Fruit fly (Drosophila melanogaster) whole organism, embryonic: ENCODE measurements around the gene CG5157.

ENCODE experiments used
- CG10543 ChIP-seq: fragments of 200-800 bp; sonication (Bioruptor generic); optimal IDR thresholded peaks from 3 replicates; lab custom pipeline; 2017; ENCODE audit warnings: missing biosample characterization, mild to moderate bottlenecking, missing genetic modification characterization, moderate library complexity
- CG11560 ChIP-seq: fragments of 200-800 bp; sonication (Bioruptor generic); IDR thresholded peaks from 3 replicates; pipeline ENCODE4 v1.3.6; 2022; ENCODE audit warnings: missing biosample characterization, missing genetic modification characterization
- CG12744 ChIP-seq: fragments of 200-800 bp; sonication (Bioruptor generic); optimal IDR thresholded peaks from 2 replicates; lab custom pipeline; 2016; ENCODE audit warnings: missing biosample characterization, missing genetic modification characterization
- CG13123 ChIP-seq: fragments of 200-800 bp; sonication (Bioruptor generic); optimal IDR thresholded peaks from 2 replicates; lab custom pipeline; 2016; ENCODE audit warnings: missing biosample characterization, missing genetic modification characterization
- CG1603 ChIP-seq: fragments of 200-800 bp; sonication (Bioruptor generic); optimal IDR thresholded peaks from 2 replicates; lab custom pipeline; 2019; ENCODE audit warnings: missing biosample characterization, mild to moderate bottlenecking, missing genetic modification characterization, moderate library complexity
- CG16863 ChIP-seq: fragments of 200-800 bp; sonication (Bioruptor generic); optimal IDR thresholded peaks from 3 replicates; lab custom pipeline; 2016; ENCODE audit warnings: missing biosample characterization, missing genetic modification characterization
- CG17359 ChIP-seq: fragments of 200-800 bp; sonication (Bioruptor generic); optimal IDR thresholded peaks from 3 replicates; lab custom pipeline; 2018; ENCODE audit warnings: missing biosample characterization, mild to moderate bottlenecking, missing genetic modification characterization, moderate library complexity
- CG2875 ChIP-seq: fragments of 200-800 bp; sonication (Bioruptor generic); optimal IDR thresholded peaks from 2 replicates; lab custom pipeline; 2017; ENCODE audit warnings: missing biosample characterization, mild to moderate bottlenecking, missing genetic modification characterization, missing genetic modification reagents
- CG31224 ChIP-seq: fragments of 200-800 bp; sonication (Bioruptor generic); IDR thresholded peaks from 2 replicates; pipeline ENCODE4 v1.3.6; 2022; ENCODE audit warnings: missing biosample characterization, missing genetic modification characterization
- CG31365 ChIP-seq: fragments of 200-800 bp; sonication (Bioruptor generic); optimal IDR thresholded peaks from 2 replicates; lab custom pipeline; 2018; ENCODE audit warnings: missing biosample characterization, mild to moderate bottlenecking, missing genetic modification characterization
- CG32532 ChIP-seq: fragments of 200-800 bp; sonication (Bioruptor generic); IDR thresholded peaks from 2 replicates; pipeline ENCODE4 v1.3.6; 2022; ENCODE audit warnings: missing biosample characterization, missing genetic modification characterization
- CG4282 ChIP-seq: fragments of 200-800 bp; sonication (Bioruptor generic); optimal IDR thresholded peaks from 2 replicates; lab custom pipeline; 2016; ENCODE audit warnings: missing biosample characterization, missing genetic modification characterization
- CG6683 ChIP-seq: fragments of 200-800 bp; sonication (Bioruptor generic); optimal IDR thresholded peaks from 2 replicates; lab custom pipeline; 2017; ENCODE audit warnings: missing biosample characterization, mild to moderate bottlenecking, missing genetic modification characterization, missing genetic modification reagents
- CG7963 ChIP-seq: fragments of 200-800 bp; sonication (Bioruptor generic); IDR thresholded peaks from 3 replicates; pipeline ENCODE4 v1.3.6; 2022; ENCODE audit warnings: missing biosample characterization, missing genetic modification characterization; ENCODE audit not compliant: partially characterized antibody
- CG8281 ChIP-seq: fragments of 200-800 bp; sonication (Bioruptor generic); optimal IDR thresholded peaks from 2 replicates; lab custom pipeline; 2018; ENCODE audit warnings: missing biosample characterization, mild to moderate bottlenecking, missing genetic modification characterization, moderate library complexity
- CG8478 ChIP-seq: fragments of >200 bp; optimal IDR thresholded peaks from 2 replicates; lab custom pipeline; 2018
- CG8765 ChIP-seq: fragments of 200-800 bp; sonication (Bioruptor generic); IDR thresholded peaks from 2 replicates; pipeline ENCODE4 v1.3.6; 2022; ENCODE audit warnings: missing biosample characterization, missing genetic modification characterization
- CG9797 ChIP-seq: fragments of 200-800 bp; sonication (Bioruptor generic); optimal IDR thresholded peaks from 3 replicates; lab custom pipeline; 2018; ENCODE audit warnings: missing biosample characterization, mild to moderate bottlenecking, missing genetic modification characterization
- CTCF ChIP-seq: fragments of 200-800 bp; sonication (Bioruptor generic); optimal IDR thresholded peaks from 2 replicates; lab custom pipeline; 2017; ENCODE audit warnings: missing biosample characterization, mild to moderate bottlenecking, missing genetic modification characterization, moderate library complexity
- CoRest ChIP-seq: fragments of 200-800 bp; sonication (Bioruptor generic); optimal IDR thresholded peaks from 3 replicates; lab custom pipeline; 2018; ENCODE audit warnings: missing biosample characterization, mild to moderate bottlenecking, missing genetic modification characterization, moderate library complexity
- E2f1 ChIP-seq: fragments of 200-800 bp; sonication (Bioruptor generic); IDR thresholded peaks from 2 replicates; pipeline ENCODE4 v1.3.6; 2022; ENCODE audit warnings: missing biosample characterization, missing genetic modification characterization
- Ets97D ChIP-seq: fragments of 200-800 bp; sonication (Bioruptor generic); optimal IDR thresholded peaks from 3 replicates; lab custom pipeline; 2016; ENCODE audit warnings: missing biosample characterization, missing genetic modification characterization
- Gug ChIP-seq: fragments of 200-800 bp; sonication (Bioruptor generic); IDR thresholded peaks from 4 replicates; pipeline ENCODE4 v1.3.6; 2022; ENCODE audit warnings: missing biosample characterization, missing genetic modification characterization
- Jarid2 ChIP-seq: fragments of 200-800 bp; sonication (Bioruptor generic); optimal IDR thresholded peaks from 3 replicates; lab custom pipeline; 2017; ENCODE audit warnings: mild to moderate bottlenecking, missing biosample characterization, missing genetic modification reagents, missing genetic modification characterization
- Med ChIP-seq: fragments of 200-800 bp; sonication (Bioruptor generic); peaks from one replicate; lab custom pipeline; 2016; ENCODE audit warnings: missing biosample characterization, missing genetic modification characterization, mild to moderate bottlenecking, inconsistent platforms, moderate library complexity
- Six4 ChIP-seq: fragments of 200-800 bp; sonication (Bioruptor generic); optimal IDR thresholded peaks from 2 replicates; lab custom pipeline; 2016; ENCODE audit warnings: missing biosample characterization, missing genetic modification characterization
- Stat92E ChIP-seq, 3 experiments: fragments of >200 bp in 2 of 3; fragments of 200-800 bp in 1 of 3; sonication (Bioruptor generic) in 1 of 3; optimal IDR thresholded peaks; 2 replicates each; lab custom pipeline; 2017 to 2019; ENCODE audit warnings: missing biosample characterization in 3 of 3, missing genetic modification characterization in 3 of 3, mild to moderate bottlenecking in 1 of 3, moderate library complexity in 1 of 3
- Xrp1 ChIP-seq: fragments of 200-800 bp; sonication (Bioruptor generic); IDR thresholded peaks from 2 replicates; pipeline ENCODE4 v1.3.6; 2022; ENCODE audit warnings: missing biosample characterization, missing genetic modification characterization
- ash1 ChIP-seq: fragments of 200-800 bp; sonication (Bioruptor generic); optimal IDR thresholded peaks from 2 replicates; lab custom pipeline; 2018; ENCODE audit warnings: missing biosample characterization, mild to moderate bottlenecking, missing genetic modification characterization
- ci ChIP-seq: fragments of 200-800 bp; sonication (Bioruptor generic); IDR thresholded peaks from 3 replicates; pipeline ENCODE4 v1.3.6; 2022; ENCODE audit warnings: missing biosample characterization, missing genetic modification characterization
- cwo ChIP-seq: fragments of 200-800 bp; sonication (Bioruptor generic); optimal IDR thresholded peaks from 3 replicates; lab custom pipeline; 2017; ENCODE audit warnings: missing biosample characterization, missing genetic modification characterization, mild to moderate bottlenecking, moderate library complexity, missing genetic modification reagents
- emc ChIP-seq: fragments of 200-800 bp; sonication (Bioruptor generic); optimal IDR thresholded peaks from 2 replicates; lab custom pipeline; 2016; ENCODE audit warnings: missing biosample characterization, missing genetic modification characterization
- gce ChIP-seq: fragments of 200-800 bp; sonication (Bioruptor generic); IDR thresholded peaks from 3 replicates; pipeline ENCODE4 v1.3.6; 2022; ENCODE audit warnings: missing biosample characterization, missing genetic modification characterization
- insv ChIP-seq, 2 experiments: fragments of 200-800 bp; sonication (Bioruptor generic); optimal IDR thresholded peaks; 3 replicates each; lab custom pipeline; 2016 to 2018; ENCODE audit warnings: missing biosample characterization in 2 of 2, missing genetic modification characterization in 2 of 2
- inv ChIP-seq: fragments of 200-800 bp; sonication (Bioruptor generic); IDR thresholded peaks from 2 replicates; pipeline ENCODE4 v1.3.6; 2022; ENCODE audit warnings: missing biosample characterization, missing genetic modification characterization; ENCODE audit not compliant: partially characterized antibody
- jigr1 ChIP-seq: fragments of 200-800 bp; sonication (Bioruptor generic); IDR thresholded peaks from 3 replicates; pipeline ENCODE4 v1.3.6; 2022; ENCODE audit warnings: missing biosample characterization, missing genetic modification characterization
- lbe ChIP-seq: fragments of 200-800 bp; sonication (Bioruptor generic); optimal IDR thresholded peaks from 2 replicates; lab custom pipeline; 2016; ENCODE audit warnings: missing biosample characterization, mild to moderate bottlenecking, missing genetic modification characterization
- oc ChIP-seq: fragments of 200-800 bp; sonication (Bioruptor generic); optimal IDR thresholded peaks from 2 replicates; lab custom pipeline; 2018; ENCODE audit warnings: missing biosample characterization, mild to moderate bottlenecking, missing genetic modification characterization, moderate library complexity
- onecut ChIP-seq: fragments of 200-800 bp; sonication (Bioruptor generic); IDR thresholded peaks from 2 replicates; pipeline ENCODE4 v1.3.6; 2022; ENCODE audit warnings: missing biosample characterization, missing genetic modification characterization
- scrt ChIP-seq: fragments of 200-800 bp; sonication (Bioruptor generic); optimal IDR thresholded peaks from 2 replicates; lab custom pipeline; 2018; ENCODE audit warnings: missing biosample characterization, mild to moderate bottlenecking, missing genetic modification characterization, moderate library complexity
- sd ChIP-seq: fragments of 200-800 bp; sonication (Bioruptor generic); optimal IDR thresholded peaks from 3 replicates; lab custom pipeline; 2018; ENCODE audit warnings: missing biosample characterization, mild to moderate bottlenecking, missing genetic modification characterization, moderate library complexity
- sim ChIP-seq: fragments of 200-800 bp; sonication (Bioruptor generic); IDR thresholded peaks from 2 replicates; pipeline ENCODE4 v1.3.6; 2022; ENCODE audit warnings: missing biosample characterization, missing genetic modification characterization
- sisA ChIP-seq: fragments of 200-800 bp; sonication (Bioruptor generic); IDR thresholded peaks from 2 replicates; pipeline ENCODE4 v1.3.6; 2022; ENCODE audit warnings: missing biosample characterization, missing genetic modification characterization
- so ChIP-seq: fragments of 200-800 bp; sonication (Bioruptor generic); IDR thresholded peaks from 3 replicates; pipeline ENCODE4 v1.3.6; 2022; ENCODE audit warnings: missing biosample characterization, missing genetic modification characterization
- stc ChIP-seq: fragments of 200-800 bp; sonication (Bioruptor generic); IDR thresholded peaks from 2 replicates; pipeline ENCODE4 v1.3.6; 2022; ENCODE audit warnings: missing biosample characterization, missing genetic modification characterization
- tio ChIP-seq: fragments of 200-800 bp; sonication (Bioruptor generic); optimal IDR thresholded peaks from 2 replicates; lab custom pipeline; 2017; ENCODE audit warnings: missing biosample characterization, missing genetic modification characterization, inconsistent platforms
- z ChIP-seq: fragments of 200-800 bp; sonication (Bioruptor generic); IDR thresholded peaks from 3 replicates; pipeline ENCODE4 v1.3.6; 2022; ENCODE audit warnings: missing biosample characterization, missing genetic modification characterization

CG5157 gene

DNA sequence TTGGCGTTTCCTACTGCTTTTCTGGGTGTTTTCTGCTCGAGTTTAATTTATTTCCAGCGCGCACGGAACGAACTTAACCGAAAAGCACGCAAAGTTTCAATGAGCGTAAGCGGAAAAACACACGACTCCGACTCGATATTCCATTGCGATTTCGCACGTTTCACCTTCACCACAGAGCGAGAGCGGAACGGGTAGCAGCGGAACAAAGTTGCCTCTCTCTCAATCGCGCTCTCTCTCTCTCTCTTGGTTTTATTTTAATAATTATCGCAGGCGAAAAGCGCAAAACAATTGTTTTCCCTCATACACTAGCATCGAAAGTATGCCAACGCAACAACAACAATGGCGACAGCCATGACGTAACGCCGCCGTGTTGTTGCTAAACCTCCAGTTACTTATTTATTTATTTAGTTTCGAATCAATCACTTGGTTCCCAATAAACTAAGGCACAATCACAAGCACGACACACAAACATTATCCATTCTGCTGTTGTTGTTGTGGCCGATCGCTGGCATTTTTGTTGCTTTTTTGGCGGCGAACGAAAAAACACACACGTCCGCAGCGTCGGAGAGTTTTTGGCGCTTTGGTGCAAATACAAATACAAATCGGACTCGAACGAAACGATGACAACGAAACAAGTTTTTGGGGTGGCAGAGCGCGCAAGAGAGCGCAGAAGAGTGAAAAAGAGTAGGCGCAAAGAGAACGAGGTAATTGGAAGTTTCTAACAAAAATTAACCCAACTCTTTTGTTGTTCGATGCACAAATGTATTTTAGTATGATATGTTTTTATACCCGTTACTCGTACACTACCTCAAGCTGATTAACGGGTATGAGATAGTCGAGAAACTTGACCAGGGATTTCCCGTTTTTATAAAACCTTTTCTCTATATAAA, 26.7 kb upstream of the CG5157 start, which contains the start of gene CG5151 (continued):
- no peak for TF ChIP-seq CoRest
- TF ChIP-seq CG8281 (tag; lab: Kevin White, UChicago) = no peak
- peak; percentile 68 for TF ChIP-seq ci
- TF ChIP-seq CG31365 (tag; lab: Kevin White, UChicago) = peak; percentile 21
- TF ChIP-seq CG13123 (GFP tag; lab: Kevin White, UChicago) = no peak
- TF ChIP-seq sd (tag; lab: Kevin White, UChicago) = peak; percentile 76
- no peak for TF ChIP-seq oc (tag; lab: Kevin White, UChicago)
- TF ChIP-seq CG32532 = peak; percentile 60; the same call in 1 of the 2 replicates
- TF ChIP-seq CG31224 (GFP tag; lab: Robert Waterston, UW) = no peak
- peak; percentile 81 for TF ChIP-seq Med (GFP tag; lab: Kevin White, UChicago)
- TF ChIP-seq CTCF (GFP tag; lab: Kevin White, UChicago) = peak; percentile 89
- no peak for TF ChIP-seq E2f1 (GFP tag; lab: Robert Waterston, UW)

- peak in 1 of 2 experiments; percentile 9 for TF ChIP-seq insv (GFP tag; optimal IDR thresholded peaks at IDR 0.05; lab: Kevin White, UChicago)
- peak; percentile 37 for TF ChIP-seq Six4
- no peak for TF ChIP-seq Stat92E (GFP tag; optimal IDR thresholded peaks at IDR 0.05; lab: Kevin White, UChicago)
- TF ChIP-seq CG7963 (GFP tag; lab: Robert Waterston, UW) = no peak
- peak; percentile 11 for TF ChIP-seq Jarid2 (GFP tag; lab: Kevin White, UChicago)
- TF ChIP-seq jigr1 (GFP tag; lab: Robert Waterston, UW) = no peak
- peak; percentile 64 for TF ChIP-seq tio
- peak; percentile 24; the same call in 1 of the 2 replicates for TF ChIP-seq sim (GFP tag; lab: Robert Waterston, UW)
- TF ChIP-seq gce (GFP tag; lab: Robert Waterston, UW) = peak; percentile 27; the same call in 1 of the 3 replicates
- TF ChIP-seq stc (GFP tag; lab: Robert Waterston, UW) = no peak; the same call in 1 of the 2 replicates
- TF ChIP-seq inv (GFP tag; lab: Robert Waterston, UW) = no peak
- TF ChIP-seq CG11560 (tag; lab: Robert Waterston, UW) = no peak; the same call in 2 of the 3 replicates
- no peak for TF ChIP-seq CG1603 (tag; lab: Kevin White, UChicago)
- TF ChIP-seq sisA (GFP tag; lab: Robert Waterston, UW) = peak; percentile 53
- no peak for TF ChIP-seq CG8765
- peak; percentile 70 for TF ChIP-seq CG17359 (tag; lab: Kevin White, UChicago)
- TF ChIP-seq z = no peak
- peak; percentile 62 for TF ChIP-seq CG16863 (GFP tag; lab: Kevin White, UChicago)
- TF ChIP-seq Ets97D (GFP tag; lab: Kevin White, UChicago) = no peak
- TF ChIP-seq Xrp1 (GFP tag; lab: Robert Waterston, UW) = no peak; the same call in 1 of the 2 replicates
- TF ChIP-seq CG2875 (GFP tag; lab: Kevin White, UChicago) = peak; percentile 27
- no peak for TF ChIP-seq lbe (GFP tag; lab: Kevin White, UChicago)
- TF ChIP-seq emc (GFP tag; lab: Kevin White, UChicago) = no peak
- TF ChIP-seq CG4282 (GFP tag; lab: Kevin White, UChicago) = peak; percentile 47
- no peak for TF ChIP-seq CG9797 (GFP tag; lab: Kevin White, UChicago)
- TF ChIP-seq onecut (GFP tag; lab: Robert Waterston, UW) = peak; percentile 46
- peak; percentile 87 for TF ChIP-seq so (GFP tag; lab: Robert Waterston, UW)
- peak; percentile 26; the same call in 1 of the 4 replicates for TF ChIP-seq Gug
- TF ChIP-seq ash1 (GFP tag; lab: Kevin White, UChicago) = no peak
- peak; percentile 86 for TF ChIP-seq cwo (GFP tag; lab: Kevin White, UChicago)
- no peak for TF ChIP-seq CG8478 (lab: Kevin White, UChicago)
- TF ChIP-seq scrt = peak; percentile 71
- TF ChIP-seq CG6683 (GFP tag; lab: Kevin White, UChicago) = peak; percentile 52
- peak; percentile 23 for TF ChIP-seq CG12744 (GFP tag; lab: Kevin White, UChicago)
- peak; percentile 79 for TF ChIP-seq CG10543
Observed at dm6 chr3L:16161847-16162556, 24.3 kb upstream of the CG5157 start.
